Fruit fly (Drosophila melanogaster) whole organism, embryonic: ENCODE data around the gene CG33293.
A peak's percentile ranks its signal among the peaks of the same experiment; 100 is the strongest.

ENCODE experiments used
- Blimp-1 ChIP-seq: fragments of 200-800 bp; sonication (Bioruptor generic); optimal IDR thresholded peaks from 3 replicates; lab custom pipeline; 2018; ENCODE audit warnings: missing biosample characterization, missing genetic modification characterization, mild to moderate bottlenecking, moderate library complexity, missing genetic modification reagents
- BtbVII ChIP-seq: fragments of 200-800 bp; sonication (Bioruptor generic); optimal IDR thresholded peaks from 3 replicates; lab custom pipeline; 2017; ENCODE audit warnings: missing biosample characterization, mild to moderate bottlenecking, missing genetic modification characterization
- CG10147 ChIP-seq: fragments of 200-800 bp; sonication (Bioruptor generic); optimal IDR thresholded peaks from 2 replicates; lab custom pipeline; 2019; ENCODE audit warnings: missing biosample characterization, mild to moderate bottlenecking, missing genetic modification characterization, moderate library complexity
- CG11247 ChIP-seq: fragments of 200-800 bp; sonication (Bioruptor generic); IDR thresholded peaks from 2 replicates; pipeline ENCODE4 v1.3.6; 2022; ENCODE audit warnings: missing biosample characterization, missing genetic modification characterization
- CG11560 ChIP-seq: fragments of 200-800 bp; sonication (Bioruptor generic); IDR thresholded peaks from 3 replicates; pipeline ENCODE4 v1.3.6; 2022; ENCODE audit warnings: missing biosample characterization, missing genetic modification characterization
- CG14965 ChIP-seq: fragments of 200-800 bp; sonication (Bioruptor generic); optimal IDR thresholded peaks from 2 replicates; lab custom pipeline; 2016; ENCODE audit warnings: missing biosample characterization, missing genetic modification characterization, borderline replicate concordance
- CG15073 ChIP-seq: fragments of 200-800 bp; sonication (Bioruptor generic); optimal IDR thresholded peaks from 2 replicates; lab custom pipeline; 2016; ENCODE audit warnings: missing biosample characterization, missing genetic modification characterization
- CG15601 ChIP-seq: fragments of 200-800 bp; sonication (Bioruptor generic); optimal IDR thresholded peaks from 3 replicates; lab custom pipeline; 2019; ENCODE audit warnings: missing biosample characterization, mild to moderate bottlenecking, missing genetic modification characterization, moderate library complexity
- CG17568 ChIP-seq: fragments of 200-800 bp; sonication (Bioruptor generic); optimal IDR thresholded peaks from 2 replicates; lab custom pipeline; 2018; ENCODE audit warnings: missing biosample characterization, mild to moderate bottlenecking, missing genetic modification characterization, moderate library complexity
- CG2199 ChIP-seq: fragments of 200-800 bp; sonication (Bioruptor generic); IDR thresholded peaks from 3 replicates; pipeline ENCODE4 v1.3.6; 2022; ENCODE audit warnings: missing biosample characterization, missing genetic modification characterization
- CG2678 ChIP-seq: fragments of 200-800 bp; sonication (Bioruptor generic); optimal IDR thresholded peaks from 3 replicates; lab custom pipeline; 2019; ENCODE audit warnings: missing biosample characterization, mild to moderate bottlenecking, missing genetic modification characterization, moderate library complexity
- CG2875 ChIP-seq: fragments of 200-800 bp; sonication (Bioruptor generic); optimal IDR thresholded peaks from 2 replicates; lab custom pipeline; 2017; ENCODE audit warnings: missing biosample characterization, mild to moderate bottlenecking, missing genetic modification characterization, missing genetic modification reagents
- CG30403 ChIP-seq: fragments of 200-800 bp; sonication (Bioruptor generic); optimal IDR thresholded peaks from 3 replicates; lab custom pipeline; 2016; ENCODE audit warnings: missing biosample characterization, missing genetic modification characterization
- CG31388 ChIP-seq: fragments of 200-800 bp; sonication (Bioruptor generic); optimal IDR thresholded peaks from 2 replicates; lab custom pipeline; 2016; ENCODE audit warnings: missing biosample characterization, missing genetic modification characterization
- CG4360 ChIP-seq: fragments of 200-800 bp; sonication (Bioruptor generic); IDR thresholded peaks from 2 replicates; pipeline ENCODE4 v1.3.6; 2022; ENCODE audit warnings: missing biosample characterization, missing genetic modification characterization
- CG43689 ChIP-seq: fragments of 200-800 bp; sonication (Bioruptor generic); IDR thresholded peaks from 2 replicates; pipeline ENCODE4 v1.3.6; 2022; ENCODE audit warnings: missing biosample characterization, missing genetic modification characterization
- CG6175 ChIP-seq: fragments of 200-800 bp; sonication (Bioruptor generic); IDR thresholded peaks from 3 replicates; pipeline ENCODE4 v1.3.6; 2022; ENCODE audit warnings: missing biosample characterization, missing genetic modification characterization
- CG6272 ChIP-seq: fragments of 200-800 bp; sonication (Bioruptor generic); IDR thresholded peaks from 2 replicates; pipeline ENCODE4 v1.3.6; 2022; ENCODE audit warnings: missing biosample characterization, missing genetic modification characterization
- CG6765 ChIP-seq: fragments of 200-800 bp; sonication (Bioruptor generic); optimal IDR thresholded peaks from 3 replicates; lab custom pipeline; 2017; ENCODE audit warnings: missing biosample characterization, mild to moderate bottlenecking, missing genetic modification characterization
- CG6791 ChIP-seq: fragments of 200-800 bp; sonication (Bioruptor generic); IDR thresholded peaks from 3 replicates; pipeline ENCODE4 v1.3.6; 2022; ENCODE audit warnings: missing biosample characterization, missing genetic modification characterization; ENCODE audit not compliant: partially characterized antibody
- CG7556 ChIP-seq: fragments of 200-800 bp; sonication (Bioruptor generic); optimal IDR thresholded peaks from 2 replicates; lab custom pipeline; 2017; ENCODE audit warnings: missing biosample characterization, mild to moderate bottlenecking, missing genetic modification characterization
- Chrac-16 ChIP-seq: fragments of 200-800 bp; sonication (Bioruptor generic); optimal IDR thresholded peaks from 3 replicates; lab custom pipeline; 2016; ENCODE audit warnings: missing biosample characterization, missing genetic modification characterization
- CkIIα-i1 ChIP-seq: fragments of 200-800 bp; sonication (Bioruptor generic); IDR thresholded peaks from 2 replicates; pipeline ENCODE4 v1.3.6; 2022; ENCODE audit warnings: missing biosample characterization, missing genetic modification characterization
- CrebB ChIP-seq: fragments of 200-800 bp; sonication (Bioruptor generic); optimal IDR thresholded peaks from 3 replicates; lab custom pipeline; 2018; ENCODE audit warnings: missing biosample characterization, mild to moderate bottlenecking, missing genetic modification characterization
- E2f1 ChIP-seq: fragments of 200-800 bp; sonication (Bioruptor generic); IDR thresholded peaks from 2 replicates; pipeline ENCODE4 v1.3.6; 2022; ENCODE audit warnings: missing biosample characterization, missing genetic modification characterization
- Eip74EF ChIP-seq, 2 experiments: fragments of 200-800 bp in 1 of 2; fragments of >200 bp in 1 of 2; sonication (Bioruptor generic) in 1 of 2; optimal IDR thresholded peaks; 2 replicates each; lab custom pipeline; 2017 to 2019; ENCODE audit warnings: missing biosample characterization in 2 of 2, missing genetic modification characterization in 2 of 2, mild to moderate bottlenecking in 1 of 2, moderate library complexity in 1 of 2
- Hmr ChIP-seq: fragments of 200-800 bp; sonication (Bioruptor generic); optimal IDR thresholded peaks from 3 replicates; lab custom pipeline; 2017; ENCODE audit warnings: mild to moderate bottlenecking, missing biosample characterization, missing genetic modification reagents, missing genetic modification characterization
- Lim3 ChIP-seq: fragments of 200-800 bp; sonication (Bioruptor generic); IDR thresholded peaks from 2 replicates; pipeline ENCODE4 v1.3.6; 2022; ENCODE audit warnings: missing biosample characterization, missing genetic modification characterization
- NFAT ChIP-seq: fragments of 200-800 bp; sonication (Bioruptor generic); IDR thresholded peaks from 2 replicates; pipeline ENCODE4 v1.3.6; 2022; ENCODE audit warnings: missing biosample characterization, missing genetic modification characterization
- Vsx1 ChIP-seq: fragments of 200-800 bp; sonication (Bioruptor generic); optimal IDR thresholded peaks from 2 replicates; lab custom pipeline; 2017; ENCODE audit warnings: missing biosample characterization, mild to moderate bottlenecking, missing genetic modification characterization, missing genetic modification reagents
- amos ChIP-seq: fragments of 200-800 bp; sonication (Bioruptor generic); IDR thresholded peaks from 2 replicates; pipeline ENCODE4 v1.3.6; 2022; ENCODE audit warnings: missing biosample characterization, missing genetic modification characterization; ENCODE audit not compliant: partially characterized antibody
- bowl ChIP-seq: fragments of 200-800 bp; sonication (Bioruptor generic); IDR thresholded peaks from 2 replicates; pipeline ENCODE4 v1.3.6; 2022; ENCODE audit warnings: missing biosample characterization, missing genetic modification characterization
- br ChIP-seq: fragments of >200 bp; optimal IDR thresholded peaks from 2 replicates; lab custom pipeline; 2017
- btn ChIP-seq: fragments of 200-800 bp; sonication (Bioruptor generic); optimal IDR thresholded peaks from 2 replicates; lab custom pipeline; 2016; ENCODE audit warnings: missing biosample characterization, missing genetic modification characterization
- chif ChIP-seq, 2 experiments: fragments of 200-800 bp; sonication (Bioruptor generic); optimal IDR thresholded peaks; 3 replicates each; lab custom pipeline; 2016; ENCODE audit warnings: missing biosample characterization in 2 of 2, missing genetic modification characterization in 2 of 2
- dan ChIP-seq: fragments of 200-800 bp; sonication (Bioruptor generic); IDR thresholded peaks from 2 replicates; pipeline ENCODE4 v1.3.6; 2022; ENCODE audit warnings: missing biosample characterization, missing genetic modification characterization
- emc ChIP-seq: fragments of 200-800 bp; sonication (Bioruptor generic); optimal IDR thresholded peaks from 2 replicates; lab custom pipeline; 2016; ENCODE audit warnings: missing biosample characterization, missing genetic modification characterization
- eyg ChIP-seq: fragments of 200-800 bp; sonication (Bioruptor generic); optimal IDR thresholded peaks from 3 replicates; lab custom pipeline; 2016; ENCODE audit warnings: missing biosample characterization, missing genetic modification characterization
- gcm2 ChIP-seq: fragments of 200-800 bp; sonication (Bioruptor generic); optimal IDR thresholded peaks from 2 replicates; lab custom pipeline; 2016; ENCODE audit warnings: missing biosample characterization, missing genetic modification characterization
- maf-S ChIP-seq: fragments of 200-800 bp; sonication (Bioruptor generic); optimal IDR thresholded peaks from 2 replicates; lab custom pipeline; 2016; ENCODE audit warnings: missing biosample characterization, missing genetic modification characterization
- prd ChIP-seq, 3 experiments: fragments of >200 bp in 2 of 3; fragments of 200-800 bp in 1 of 3; sonication (Bioruptor generic) in 1 of 3; optimal IDR thresholded peaks in 2 of 3; IDR thresholded peaks in 1 of 3; 2 replicates in 2 of 3; 3 replicates in 1 of 3; pipeline versions ENCODE4 v1.3.6 to Lab custom; 2017 to 2022; ENCODE audit warnings: missing biosample characterization in 1 of 3, missing genetic modification characterization in 1 of 3
- pum ChIP-seq: fragments of 200-800 bp; sonication (Bioruptor generic); optimal IDR thresholded peaks from 2 replicates; lab custom pipeline; 2016; ENCODE audit warnings: missing biosample characterization, missing genetic modification characterization
- row ChIP-seq: fragments of 200-800 bp; sonication (Bioruptor generic); IDR thresholded peaks from 3 replicates; pipeline ENCODE4 v1.3.6; 2022; ENCODE audit warnings: missing biosample characterization, missing genetic modification characterization
- run ChIP-seq: fragments of 200-800 bp; sonication (Bioruptor generic); optimal IDR thresholded peaks from 3 replicates; lab custom pipeline; 2018; ENCODE audit warnings: missing biosample characterization, mild to moderate bottlenecking, missing genetic modification characterization
- sc ChIP-seq, 3 experiments: fragments of >200 bp in 2 of 3; fragments of 200-800 bp in 1 of 3; sonication (Bioruptor generic) in 1 of 3; optimal IDR thresholded peaks; 2 replicates in 2 of 3; 3 replicates in 1 of 3; lab custom pipeline; 2017; ENCODE audit warnings: mild to moderate bottlenecking in 1 of 3, missing biosample characterization in 1 of 3, missing genetic modification characterization in 1 of 3, missing genetic modification reagents in 1 of 3
- sd ChIP-seq: fragments of 200-800 bp; sonication (Bioruptor generic); optimal IDR thresholded peaks from 3 replicates; lab custom pipeline; 2018; ENCODE audit warnings: missing biosample characterization, mild to moderate bottlenecking, missing genetic modification characterization, moderate library complexity
- shn ChIP-seq: fragments of 200-800 bp; sonication (Bioruptor generic); optimal IDR thresholded peaks from 3 replicates; lab custom pipeline; 2016; ENCODE audit warnings: missing biosample characterization, missing genetic modification characterization
- sima ChIP-seq: fragments of 200-800 bp; sonication (Bioruptor generic); optimal IDR thresholded peaks from 2 replicates; lab custom pipeline; 2016; ENCODE audit warnings: missing biosample characterization, missing genetic modification characterization
- tin ChIP-seq: fragments of 200-800 bp; sonication (Bioruptor generic); optimal IDR thresholded peaks from 3 replicates; lab custom pipeline; 2016; ENCODE audit warnings: missing biosample characterization, missing genetic modification characterization
- tx ChIP-seq: fragments of 200-800 bp; sonication (Bioruptor generic); optimal IDR thresholded peaks from 2 replicates; lab custom pipeline; 2016; ENCODE audit warnings: missing biosample characterization, missing genetic modification characterization

CG33293 gene

DNA sequence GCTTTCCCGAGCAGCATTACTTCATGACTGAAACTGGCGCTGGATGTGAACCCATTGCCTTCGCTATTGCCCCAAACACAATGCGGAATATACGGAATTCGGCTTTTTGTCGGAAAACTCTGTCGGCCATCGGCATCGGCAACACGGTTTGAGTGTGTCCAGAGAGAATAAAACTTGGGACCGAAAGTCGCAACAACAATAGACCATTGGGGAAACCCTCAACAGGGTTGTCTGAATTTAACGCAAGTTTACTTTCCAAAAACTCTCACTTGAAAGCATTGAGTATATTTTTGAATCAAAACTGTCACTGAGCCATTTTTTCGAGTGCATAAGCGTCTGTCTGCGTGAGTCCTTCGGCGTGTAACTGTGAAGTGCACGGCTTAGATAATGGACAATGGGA is 42.2 kb downstream of the CG33293 start (continued):
- TF ChIP-seq prd (optimal IDR thresholded peaks at IDR 0.05; lab: Kevin White, UChicago), result no peak
- peak; percentile 56; the same call in 2 of the 3 replicates for TF ChIP-seq prd (GFP tag; IDR thresholded peaks at IDR 0.05; lab: Robert Waterston, UW)
- TF ChIP-seq gcm2 (GFP tag; lab: Kevin White, UChicago), result no peak
- TF ChIP-seq CG6765 (GFP tag; lab: Kevin White, UChicago), result peak; percentile 18
- no peak for TF ChIP-seq CG15601
- peak; percentile 72 for TF ChIP-seq BtbVII (GFP tag; lab: Kevin White, UChicago)
- peak; percentile 61 for TF ChIP-seq shn (GFP tag; lab: Kevin White, UChicago)
- no peak for TF ChIP-seq emc (GFP tag; lab: Kevin White, UChicago)
- no peak for TF ChIP-seq tx
- TF ChIP-seq bowl, result no peak
- TF ChIP-seq Blimp-1, result peak; percentile 18
- peak; percentile 23 to 45 for TF ChIP-seq chif (GFP tag; optimal IDR thresholded peaks at IDR 0.05; lab: Kevin White, UChicago)
- peak; percentile 16 for TF ChIP-seq Chrac-16 (GFP tag; lab: Kevin White, UChicago)
- no peak for TF ChIP-seq CG17568 (GFP tag; lab: Kevin White, UChicago)
- TF ChIP-seq CG31388, result no peak
- no peak for TF ChIP-seq amos
- TF ChIP-seq CG10147 (GFP tag; lab: Kevin White, UChicago), result peak; percentile 59
- peak; percentile 56 for TF ChIP-seq eyg (GFP tag; lab: Kevin White, UChicago)
- TF ChIP-seq CrebB (tag; lab: Kevin White, UChicago), result no peak
- TF ChIP-seq br (lab: Kevin White, UChicago), result no peak
- TF ChIP-seq Vsx1 (GFP tag; lab: Kevin White, UChicago), result no peak
- no peak for TF ChIP-seq CG43689 (GFP tag; lab: Robert Waterston, UW)
- TF ChIP-seq pum, result peak; percentile 26
- no peak for TF ChIP-seq Lim3
- 0 out of 2 replicates have a peak, but pooled peaks have one; percentile 26 for TF ChIP-seq NFAT (GFP tag; lab: Robert Waterston, UW)
- no peak for TF ChIP-seq maf-S (GFP tag; lab: Kevin White, UChicago)
- no peak for TF ChIP-seq sc (optimal IDR thresholded peaks at IDR 0.05; lab: Kevin White, UChicago)
- TF ChIP-seq sc (GFP tag; optimal IDR thresholded peaks at IDR 0.05; lab: Kevin White, UChicago), result no peak
- peak; percentile 25 for TF ChIP-seq tin (GFP tag; lab: Kevin White, UChicago)
- no peak for TF ChIP-seq dan (GFP tag; lab: Robert Waterston, UW)
- TF ChIP-seq CG4360 (GFP tag; lab: Robert Waterston, UW), result no peak
- TF ChIP-seq sima (GFP tag; lab: Kevin White, UChicago), result peak; percentile 19
- TF ChIP-seq CG14965, result no peak
- no peak for TF ChIP-seq CG15073 (GFP tag; lab: Kevin White, UChicago)
- TF ChIP-seq CG2199 (GFP tag; lab: Robert Waterston, UW), result no peak
- peak; percentile 89 for TF ChIP-seq Hmr (GFP tag; lab: Kevin White, UChicago)
- TF ChIP-seq CG6791 (GFP tag; lab: Robert Waterston, UW), result 0 out of 3 replicates have a peak, but pooled peaks have one; percentile 26
- TF ChIP-seq CG6272 (GFP tag; lab: Robert Waterston, UW), result no peak; the same call in 1 of the 2 replicates
- no peak for TF ChIP-seq Eip74EF (GFP tag; optimal IDR thresholded peaks at IDR 0.05; lab: Kevin White, UChicago)
- no peak for TF ChIP-seq CkIIα-i1 (GFP tag; lab: Robert Waterston, UW)
- peak; percentile 74 for TF ChIP-seq CG2678 (tag; lab: Kevin White, UChicago)
- no peak; the same call in 1 of the 2 replicates for TF ChIP-seq CG11247 (GFP tag; lab: Robert Waterston, UW)
- TF ChIP-seq run (tag; lab: Kevin White, UChicago), result no peak
- TF ChIP-seq row (GFP tag; lab: Robert Waterston, UW), result peak; percentile 77
- no peak for TF ChIP-seq CG2875 (GFP tag; lab: Kevin White, UChicago)
- TF ChIP-seq CG11560 (tag; lab: Robert Waterston, UW), result peak; percentile 53; the same call in 1 of the 3 replicates
- no peak for TF ChIP-seq CG6175 (GFP tag; lab: Robert Waterston, UW)
- TF ChIP-seq CG7556 (GFP tag; lab: Kevin White, UChicago), result peak; percentile 80
- peak; percentile 16 for TF ChIP-seq sd
- TF ChIP-seq CG30403, result peak; percentile 56
- TF ChIP-seq E2f1 (GFP tag; lab: Robert Waterston, UW), result peak; percentile 49; the same call in 1 of the 2 replicates
- no peak for TF ChIP-seq btn (GFP tag; lab: Kevin White, UChicago)
